Fruit fly (Drosophila melanogaster) whole organism, embryonic: ENCODE measurements around the gene Cyp28c1.

ENCODE experiments used
- Ada2b ChIP-seq: fragments of 200-800 bp; sonication (Bioruptor generic); IDR thresholded peaks from 2 replicates; pipeline ENCODE4 v1.3.6; 2022; ENCODE audit warnings: missing biosample characterization, missing genetic modification characterization
- Antp ChIP-seq: fragments of 200-800 bp; sonication (Bioruptor generic); optimal IDR thresholded peaks from 3 replicates; lab custom pipeline; 2016; ENCODE audit warnings: missing biosample characterization, missing genetic modification characterization
- Awh ChIP-seq: fragments of 200-800 bp; sonication (Bioruptor generic); IDR thresholded peaks from 2 replicates; pipeline ENCODE4, ENCODE4 v1.3.6; 2022; ENCODE audit warnings: missing biosample characterization, missing genetic modification characterization
- BEAF-32 ChIP-seq: fragments of 200-800 bp; sonication (Bioruptor generic); optimal IDR thresholded peaks from 3 replicates; lab custom pipeline; 2017; ENCODE audit warnings: missing biosample characterization, missing genetic modification characterization, mild to moderate bottlenecking, moderate library complexity, missing genetic modification reagents
- Blimp-1 ChIP-seq: fragments of 200-800 bp; sonication (Bioruptor generic); optimal IDR thresholded peaks from 3 replicates; lab custom pipeline; 2018; ENCODE audit warnings: missing biosample characterization, missing genetic modification characterization, mild to moderate bottlenecking, moderate library complexity, missing genetic modification reagents
- CG10959 ChIP-seq: fragments of 200-800 bp; sonication (Bioruptor generic); IDR thresholded peaks from 2 replicates; pipeline ENCODE4 v1.3.6; 2022; ENCODE audit warnings: missing biosample characterization, missing genetic modification characterization
- CG10979 ChIP-seq: fragments of 200-800 bp; sonication (Bioruptor generic); optimal IDR thresholded peaks from 2 replicates; lab custom pipeline; 2018; ENCODE audit warnings: missing biosample characterization, mild to moderate bottlenecking, missing genetic modification characterization, moderate library complexity
- CG12299 ChIP-seq: fragments of 200-800 bp; sonication (Bioruptor generic); optimal IDR thresholded peaks from 2 replicates; lab custom pipeline; 2018; ENCODE audit warnings: missing biosample characterization, mild to moderate bottlenecking, missing genetic modification characterization
- CG14014 ChIP-seq: fragments of 200-800 bp; sonication (Bioruptor generic); IDR thresholded peaks from 2 replicates; pipeline ENCODE4 v1.3.6; 2022; ENCODE audit warnings: missing biosample characterization, missing genetic modification characterization
- CG1647 ChIP-seq: fragments of 200-800 bp; sonication (Bioruptor generic); optimal IDR thresholded peaks from 3 replicates; lab custom pipeline; 2016; ENCODE audit warnings: missing biosample characterization, missing genetic modification characterization
- CG18262 ChIP-seq: fragments of 200-800 bp; optimal IDR thresholded peaks from 3 replicates; lab custom pipeline; 2019; ENCODE audit warnings: missing biosample characterization, mild to moderate bottlenecking, missing genetic modification characterization, moderate library complexity
- CG2120 ChIP-seq: fragments of 200-800 bp; sonication (Bioruptor generic); optimal IDR thresholded peaks from 3 replicates; lab custom pipeline; 2016; ENCODE audit warnings: missing biosample characterization, missing genetic modification characterization
- CG32532 ChIP-seq: fragments of 200-800 bp; sonication (Bioruptor generic); IDR thresholded peaks from 2 replicates; pipeline ENCODE4 v1.3.6; 2022; ENCODE audit warnings: missing biosample characterization, missing genetic modification characterization
- CG3995 ChIP-seq: fragments of 200-800 bp; sonication (Bioruptor generic); optimal IDR thresholded peaks from 3 replicates; lab custom pipeline; 2016; ENCODE audit warnings: missing biosample characterization, missing genetic modification characterization
- CG4424 ChIP-seq: fragments of 200-800 bp; sonication (Bioruptor generic); optimal IDR thresholded peaks from 3 replicates; lab custom pipeline; 2016; ENCODE audit warnings: missing biosample characterization, missing genetic modification characterization
- CG4617 ChIP-seq: fragments of 200-800 bp; sonication (Bioruptor generic); optimal IDR thresholded peaks from 3 replicates; lab custom pipeline; 2016; ENCODE audit warnings: missing biosample characterization, missing genetic modification characterization, borderline replicate concordance
- CG5245 ChIP-seq: fragments of 200-800 bp; sonication (Bioruptor generic); optimal IDR thresholded peaks from 3 replicates; lab custom pipeline; 2016; ENCODE audit warnings: missing biosample characterization, missing genetic modification characterization
- CG6272 ChIP-seq: fragments of 200-800 bp; sonication (Bioruptor generic); IDR thresholded peaks from 2 replicates; pipeline ENCODE4 v1.3.6; 2022; ENCODE audit warnings: missing biosample characterization, missing genetic modification characterization
- D19B ChIP-seq: fragments of 200-800 bp; sonication (Bioruptor generic); optimal IDR thresholded peaks from 2 replicates; lab custom pipeline; 2017; ENCODE audit warnings: missing biosample characterization, mild to moderate bottlenecking, missing genetic modification characterization
- Deaf1 ChIP-seq: fragments of 200-800 bp; optimal IDR thresholded peaks from 3 replicates; lab custom pipeline; 2019; ENCODE audit warnings: missing biosample characterization, mild to moderate bottlenecking, missing genetic modification characterization, moderate library complexity
- Doc3 ChIP-seq: fragments of 200-800 bp; sonication (Bioruptor generic); IDR thresholded peaks from 3 replicates; pipeline ENCODE4 v1.3.6; 2022; ENCODE audit warnings: missing biosample characterization, missing genetic modification characterization; ENCODE audit not compliant: partially characterized antibody
- Ets97D ChIP-seq: fragments of 200-800 bp; sonication (Bioruptor generic); optimal IDR thresholded peaks from 3 replicates; lab custom pipeline; 2016; ENCODE audit warnings: missing biosample characterization, missing genetic modification characterization
- Fer1 ChIP-seq: fragments of 200-800 bp; sonication (Bioruptor generic); optimal IDR thresholded peaks from 2 replicates; lab custom pipeline; 2017; ENCODE audit warnings: missing biosample characterization, mild to moderate bottlenecking, missing genetic modification characterization
- Gug ChIP-seq: fragments of 200-800 bp; sonication (Bioruptor generic); IDR thresholded peaks from 4 replicates; pipeline ENCODE4 v1.3.6; 2022; ENCODE audit warnings: missing biosample characterization, missing genetic modification characterization
- HLH54F ChIP-seq: fragments of 200-800 bp; sonication (Bioruptor generic); optimal IDR thresholded peaks from 3 replicates; lab custom pipeline; 2016; ENCODE audit warnings: missing biosample characterization, missing genetic modification characterization
- MESR4 ChIP-seq: fragments of 200-800 bp; sonication (Bioruptor generic); optimal IDR thresholded peaks from 2 replicates; lab custom pipeline; 2018; ENCODE audit warnings: missing biosample characterization, mild to moderate bottlenecking, missing genetic modification characterization, moderate library complexity
- Optix ChIP-seq: fragments of 200-800 bp; sonication (Bioruptor generic); IDR thresholded peaks from 3 replicates; pipeline ENCODE4 v1.3.6; 2022; ENCODE audit warnings: missing biosample characterization, missing genetic modification characterization
- Rx ChIP-seq: fragments of 200-800 bp; sonication (Bioruptor generic); IDR thresholded peaks from 2 replicates; pipeline ENCODE4 v1.3.6; 2022; ENCODE audit warnings: missing biosample characterization, missing genetic modification characterization
- Sin3A ChIP-seq: fragments of >200 bp; optimal IDR thresholded peaks from 2 replicates; lab custom pipeline; 2018
- Six4 ChIP-seq: fragments of 200-800 bp; sonication (Bioruptor generic); optimal IDR thresholded peaks from 2 replicates; lab custom pipeline; 2016; ENCODE audit warnings: missing biosample characterization, missing genetic modification characterization
- Sry-δ ChIP-seq: fragments of 200-800 bp; sonication (Bioruptor generic); optimal IDR thresholded peaks from 2 replicates; lab custom pipeline; 2016; ENCODE audit warnings: missing biosample characterization, missing genetic modification characterization
- Trl ChIP-seq, 3 experiments: fragments of >200 bp in 2 of 3; fragments of 200-800 bp in 1 of 3; sonication (Bioruptor generic) in 1 of 3; optimal IDR thresholded peaks; 2 replicates in 1 of 3; 3 replicates in 2 of 3; lab custom pipeline; 2016 to 2017; ENCODE audit warnings: missing biosample characterization in 1 of 3, missing genetic modification characterization in 1 of 3
- ash1 ChIP-seq: fragments of 200-800 bp; sonication (Bioruptor generic); optimal IDR thresholded peaks from 2 replicates; lab custom pipeline; 2018; ENCODE audit warnings: missing biosample characterization, mild to moderate bottlenecking, missing genetic modification characterization
- croc ChIP-seq: fragments of 200-800 bp; sonication (Bioruptor generic); conservative IDR thresholded peaks from 3 replicates; pipeline ENCODE4 v1.3.6; 2022; ENCODE audit warnings: missing biosample characterization, missing genetic modification characterization
- dimm ChIP-seq: fragments of 200-800 bp; sonication (Bioruptor generic); IDR thresholded peaks from 2 replicates; pipeline ENCODE4 v1.3.6; 2022; ENCODE audit warnings: missing biosample characterization, missing genetic modification characterization
- ems ChIP-seq: fragments of 200-800 bp; sonication (Bioruptor generic); optimal IDR thresholded peaks from 3 replicates; lab custom pipeline; 2016; ENCODE audit warnings: missing biosample characterization, missing genetic modification characterization
- fru ChIP-seq: fragments of >200 bp; optimal IDR thresholded peaks from 2 replicates; lab custom pipeline; 2017
- ind ChIP-seq: fragments of 200-800 bp; sonication (Bioruptor generic); optimal IDR thresholded peaks from 3 replicates; lab custom pipeline; 2016; ENCODE audit warnings: missing biosample characterization, missing genetic modification characterization
- oc ChIP-seq: fragments of 200-800 bp; sonication (Bioruptor generic); optimal IDR thresholded peaks from 2 replicates; lab custom pipeline; 2018; ENCODE audit warnings: missing biosample characterization, mild to moderate bottlenecking, missing genetic modification characterization, moderate library complexity
- pan ChIP-seq, 4 experiments: fragments of >200 bp in 3 of 4; fragments of 200-800 bp in 1 of 4; sonication (Bioruptor generic) in 1 of 4; optimal IDR thresholded peaks in 3 of 4; IDR thresholded peaks in 1 of 4; 2 replicates each; pipeline versions ENCODE4 v1.3.6 to Lab custom; 2017 to 2022; ENCODE audit warnings: missing biosample characterization in 2 of 4, missing genetic modification characterization in 2 of 4, mixed read lengths in 1 of 4
- phol ChIP-seq: fragments of 200-800 bp; sonication (Bioruptor generic); optimal IDR thresholded peaks from 3 replicates; lab custom pipeline; 2018; ENCODE audit warnings: missing biosample characterization, mild to moderate bottlenecking, missing genetic modification characterization, moderate library complexity
- psq ChIP-seq: fragments of 200-800 bp; sonication (Bioruptor generic); optimal IDR thresholded peaks from 2 replicates; lab custom pipeline; 2017; ENCODE audit warnings: missing biosample characterization, missing genetic modification characterization
- pzg ChIP-seq: fragments of 200-800 bp; sonication (Bioruptor generic); optimal IDR thresholded peaks from 3 replicates; lab custom pipeline; 2018; ENCODE audit warnings: missing biosample characterization, mild to moderate bottlenecking, missing genetic modification characterization, moderate library complexity
- salm ChIP-seq: fragments of 200-800 bp; sonication (Bioruptor generic); optimal IDR thresholded peaks from 2 replicates; lab custom pipeline; 2018; ENCODE audit warnings: missing biosample characterization, mild to moderate bottlenecking, missing genetic modification characterization
- shn ChIP-seq: fragments of 200-800 bp; sonication (Bioruptor generic); optimal IDR thresholded peaks from 3 replicates; lab custom pipeline; 2016; ENCODE audit warnings: missing biosample characterization, missing genetic modification characterization
- sna ChIP-seq: fragments of 200-800 bp; sonication (Bioruptor generic); IDR thresholded peaks from 2 replicates; pipeline ENCODE4 v1.3.6; 2022; ENCODE audit warnings: missing biosample characterization, missing genetic modification characterization; ENCODE audit not compliant: partially characterized antibody
- tgo ChIP-seq: fragments of 200-800 bp; sonication (Bioruptor generic); IDR thresholded peaks from 3 replicates; pipeline ENCODE4 v1.3.6; 2022; ENCODE audit warnings: missing biosample characterization, missing genetic modification characterization
- ttk ChIP-seq: fragments of 200-800 bp; sonication (Bioruptor generic); IDR thresholded peaks from 2 replicates; pipeline ENCODE4 v2.1.2; 2022; ENCODE audit warnings: missing biosample characterization, missing genetic modification characterization
- yki ChIP-seq: fragments of >200 bp; optimal IDR thresholded peaks from 3 replicates; lab custom pipeline; 2018
- zen ChIP-seq: fragments of 200-800 bp; sonication (Bioruptor generic); optimal IDR thresholded peaks from 3 replicates; lab custom pipeline; 2018; ENCODE audit warnings: missing biosample characterization, mild to moderate bottlenecking, missing genetic modification characterization, moderate library complexity

Cyp28c1 gene

DNA sequence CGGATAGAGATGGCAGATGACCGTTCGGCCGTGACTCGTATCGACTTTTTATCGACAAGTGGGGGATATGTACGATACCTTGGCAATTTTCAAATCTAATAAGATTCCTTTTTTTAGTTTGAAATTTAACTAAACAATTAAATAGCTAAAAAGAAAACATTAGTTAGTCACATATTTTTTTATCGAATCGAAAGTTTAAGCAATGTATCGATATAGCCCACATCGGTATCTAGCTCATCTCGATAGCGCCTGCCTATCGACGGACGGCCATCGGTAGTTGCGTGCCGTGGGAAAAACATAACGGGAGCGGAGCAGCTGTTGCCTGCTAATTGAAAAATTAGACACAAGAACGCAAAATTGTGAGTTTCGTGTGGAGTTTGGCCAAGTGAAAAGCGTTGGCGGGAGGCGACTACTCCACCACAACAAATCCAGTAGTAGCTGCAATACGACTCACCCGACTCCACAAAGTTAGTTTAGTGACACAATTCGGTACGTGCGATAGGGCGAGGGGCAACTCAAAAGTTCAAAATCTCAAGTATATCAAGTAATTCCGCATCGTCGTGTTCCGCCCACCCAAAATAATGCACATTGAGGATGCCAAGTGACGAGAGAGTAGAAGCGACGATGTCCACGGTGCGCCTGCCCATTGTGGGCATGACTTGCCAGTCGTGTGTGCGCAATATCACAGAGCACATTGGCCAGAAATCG is 15.5 kb downstream of the Cyp28c1 start, which contains the start of the genes CG10347 and ATP7 (continued):
- TF ChIP-seq HLH54F: peak; percentile 55
- no peak for TF ChIP-seq Antp (GFP tag; lab: Kevin White, UChicago)
- no peak for TF ChIP-seq Blimp-1 (GFP tag; lab: Kevin White, UChicago)
- peak; percentile 74 for TF ChIP-seq MESR4
- TF ChIP-seq CG3995 (GFP tag; lab: Kevin White, UChicago): peak; percentile 94
- no peak for TF ChIP-seq Ada2b (GFP tag; lab: Robert Waterston, UW)
- no peak for TF ChIP-seq dimm
- TF ChIP-seq shn: peak; percentile 18
- TF ChIP-seq Rx (GFP tag; lab: Robert Waterston, UW): no peak
- TF ChIP-seq fru (lab: Kevin White, UChicago): no peak
- peak; percentile 34 for TF ChIP-seq CG12299 (tag; lab: Kevin White, UChicago)
- TF ChIP-seq ttk: no peak
- no peak for TF ChIP-seq oc (tag; lab: Kevin White, UChicago)
- TF ChIP-seq salm: no peak
- TF ChIP-seq CG10979 (tag; lab: Kevin White, UChicago): no peak
- TF ChIP-seq CG10959 (GFP tag; lab: Robert Waterston, UW): no peak
- peak; percentile 40 for TF ChIP-seq ems (GFP tag; lab: Kevin White, UChicago)
- no peak for TF ChIP-seq Optix (GFP tag; lab: Robert Waterston, UW)
- peak; percentile 72 for TF ChIP-seq Sin3A (lab: Kevin White, UChicago)
- TF ChIP-seq CG14014 (GFP tag; lab: Robert Waterston, UW): no peak
- no peak for TF ChIP-seq croc (GFP tag; lab: Robert Waterston, UW)
- peak; percentile 20; the same call in 1 of the 4 replicates for TF ChIP-seq Gug (GFP tag; lab: Robert Waterston, UW)
- TF ChIP-seq CG2120: peak; percentile 62
- no peak for TF ChIP-seq CG32532 (GFP tag; lab: Robert Waterston, UW)
- TF ChIP-seq tgo (GFP tag; lab: Robert Waterston, UW): no peak
- peak; percentile 97 for TF ChIP-seq Sry-δ (GFP tag; lab: Kevin White, UChicago)
- peak; percentile 53 for TF ChIP-seq Ets97D (GFP tag; lab: Kevin White, UChicago)
- no peak for TF ChIP-seq CG1647 (GFP tag; lab: Kevin White, UChicago)
- peak; percentile 53 for TF ChIP-seq Fer1
- TF ChIP-seq BEAF-32 (GFP tag; lab: Kevin White, UChicago): peak; percentile 93
- peak; percentile 38 for TF ChIP-seq phol (tag; lab: Kevin White, UChicago)
- peak; percentile 23 for TF ChIP-seq CG4617 (GFP tag; lab: Kevin White, UChicago)
- peak; percentile 96 for TF ChIP-seq sna (GFP tag; lab: Robert Waterston, UW)
- peak; percentile 91 for TF ChIP-seq Doc3
- TF ChIP-seq pzg (GFP tag; lab: Kevin White, UChicago): peak; percentile 72
- 0 out of 2 replicates have a peak, but pooled peaks have one; percentile 23 for TF ChIP-seq CG6272
- TF ChIP-seq CG5245: no peak
- TF ChIP-seq ind: peak; percentile 21
- no peak for TF ChIP-seq Trl (optimal IDR thresholded peaks at IDR 0.05; lab: Kevin White, UChicago)
- peak; percentile 2 for TF ChIP-seq Trl (GFP tag; optimal IDR thresholded peaks at IDR 0.05; lab: Kevin White, UChicago)
- TF ChIP-seq CG4424: peak; percentile 16
- TF ChIP-seq Awh (GFP tag; lab: Robert Waterston, UW): no peak
- peak; percentile 7 for TF ChIP-seq Deaf1 (tag; lab: Kevin White, UChicago)
- TF ChIP-seq ash1 (GFP tag; lab: Kevin White, UChicago): no peak
- TF ChIP-seq psq (GFP tag; lab: Kevin White, UChicago): no peak
- no peak for TF ChIP-seq yki (lab: Kevin White, UChicago)
- no peak for TF ChIP-seq zen (tag; lab: Kevin White, UChicago)
- no peak for TF ChIP-seq pan (optimal IDR thresholded peaks at IDR 0.05; lab: Kevin White, UChicago)
- TF ChIP-seq pan (GFP tag; optimal IDR thresholded peaks at IDR 0.05 in 1 of 2, IDR thresholded peaks at IDR 0.05 in 1 of 2): no peak
- TF ChIP-seq D19B (GFP tag; lab: Kevin White, UChicago): no peak
- TF ChIP-seq Six4 (GFP tag; lab: Kevin White, UChicago): no peak
- TF ChIP-seq CG18262 (tag; lab: Kevin White, UChicago): peak; percentile 18
